Worm (Caenorhabditis elegans): ENCODE data around the gene degt-1.

Gene degt-1

DNA sequence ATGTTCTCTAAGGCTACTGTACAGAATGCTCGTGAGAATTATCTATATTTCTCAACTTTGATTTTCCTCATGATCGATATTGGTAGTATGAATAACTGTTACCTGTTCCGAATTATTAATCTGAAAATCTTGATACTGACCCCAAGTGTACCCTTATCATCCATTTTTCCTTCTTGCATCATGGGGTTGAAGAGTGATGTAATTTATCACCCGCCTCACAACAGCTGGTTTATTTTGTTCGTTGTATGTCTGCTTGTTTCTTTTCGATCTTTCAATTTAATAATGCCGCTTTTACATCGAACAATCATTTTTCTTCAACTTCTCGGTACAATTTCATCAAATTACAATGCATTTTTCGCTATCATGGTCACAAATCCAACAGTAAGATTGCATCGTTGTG lies 31.3 kb upstream of the degt-1 start, which contains the start of gene C35A5.6:
Gene C35A5.6, plus strand, starts transcription at position 283 of the 400 bp plus-strand sequence.
- TF ChIP-seq syd-9 (tag; optimal IDR thresholded peaks at IDR 0.05) (no peak), sdc-2 (tag; optimal IDR thresholded peaks at IDR 0.05) (no peak), nhr-11 (tag; optimal IDR thresholded peaks at IDR 0.05) (no peak), ets-4 (tag; optimal IDR thresholded peaks at IDR 0.05) (no peak), hlh-6 (tag; optimal IDR thresholded peaks at IDR 0.05) (no peak), K09A11.1 (tag; optimal IDR thresholded peaks at IDR 0.05; ENCODE audit: insufficient read depth) (no peak), hlh-30 (tag; optimal IDR thresholded peaks at IDR 0.05; ENCODE audit: insufficient read depth) (no peak), ref-2 (tag; optimal IDR thresholded peaks at IDR 0.05) (no peak), elt-4 (tag; optimal IDR thresholded peaks at IDR 0.05) (no peak), ceh-18 (tag; optimal IDR thresholded peaks at IDR 0.05) (no peak), zip-5 (tag; optimal IDR thresholded peaks at IDR 0.05) (no peak), ceh-34 (tag; optimal IDR thresholded peaks at IDR 0.05) (no peak), tbx-7 (tag; optimal IDR thresholded peaks at IDR 0.05) (no peak), fkh-6 (tag; optimal IDR thresholded peaks at IDR 0.05) (no peak), ceh-48 (tag; optimal IDR thresholded peaks at IDR 0.05) (no peak), ceh-9 (tag; optimal IDR thresholded peaks at IDR 0.05) (no peak), ceh-30 (tag; optimal IDR thresholded peaks at IDR 0.05) (no peak)

DNA sequence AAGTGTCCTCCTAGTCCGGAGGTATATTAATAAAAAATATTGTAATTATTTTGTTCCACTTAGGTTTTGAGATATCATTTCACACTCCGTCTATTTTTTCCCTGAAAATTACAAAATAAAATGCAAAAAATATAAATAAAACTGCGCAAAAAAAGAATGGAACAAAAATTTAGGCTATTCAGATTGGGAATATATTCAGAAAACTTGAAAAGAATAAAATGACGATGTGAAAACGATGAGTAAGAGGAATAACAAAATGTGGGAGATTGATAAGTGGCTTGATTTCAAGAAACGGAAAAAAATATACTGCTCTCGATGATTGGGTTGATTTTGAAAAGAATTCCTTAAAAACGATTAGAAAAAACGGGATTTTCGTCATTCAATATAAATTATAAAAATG lies 25.9 kb upstream of the degt-1 start, which contains the start of gene dmsr-8:
Gene dmsr-8, minus strand, starts transcription at position 101 of the 400 bp plus-strand sequence.
- TF ChIP-seq unc-3 (GFP tag; conservative IDR thresholded peaks at IDR 0.05) (no peak), unc-3 (tag; optimal IDR thresholded peaks at IDR 0.05) (no peak)

DNA sequence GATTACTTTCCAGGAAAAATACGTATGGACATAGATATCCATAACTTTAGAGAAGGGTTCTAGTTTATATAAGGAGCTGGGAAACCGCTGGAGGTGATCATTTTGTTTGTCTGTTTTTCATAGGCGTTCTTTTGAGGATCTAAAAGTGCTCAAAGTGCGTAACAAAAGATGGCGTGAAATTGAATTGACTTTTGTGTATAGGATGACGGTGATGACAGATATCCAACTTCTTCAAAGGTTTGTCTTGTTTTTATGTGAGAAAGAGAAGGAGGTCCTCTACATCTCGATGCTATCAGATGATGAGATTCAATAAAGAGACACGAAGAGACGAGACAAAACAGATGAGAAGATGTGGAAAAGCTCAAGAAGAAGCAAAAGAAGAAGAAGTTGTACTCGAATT lies 23.4 kb upstream of the degt-1 start:
- TF ChIP-seq ama-1 (optimal IDR thresholded peaks at IDR 0.05) (no peak), lin-11 (tag; optimal IDR thresholded peaks at IDR 0.05) (no peak), pha-2 (tag; optimal IDR thresholded peaks at IDR 0.05) (no peak), hlh-13 (GFP tag; optimal IDR thresholded peaks at IDR 0.05) (no peak), unc-42 (tag; optimal IDR thresholded peaks at IDR 0.05) (no peak)

- no peak for TF ChIP-seq K02D7.2 (tag; optimal IDR thresholded peaks at IDR 0.05)
- TF ChIP-seq lim-6 (tag; optimal IDR thresholded peaks at IDR 0.05): peak; percentile 63
- TF ChIP-seq dmd-4 (tag; optimal IDR thresholded peaks at IDR 0.05; ENCODE audit: borderline replicate concordance): no peak
- TF ChIP-seq hlh-15 (tag; optimal IDR thresholded peaks at IDR 0.05): peak; percentile 1
- no peak for TF ChIP-seq ceh-9 (tag; optimal IDR thresholded peaks at IDR 0.05)
- TF ChIP-seq fkh-6 (tag; optimal IDR thresholded peaks at IDR 0.05): peak; percentile 52
- peak; percentile 82 for TF ChIP-seq hlh-8 (tag; optimal IDR thresholded peaks at IDR 0.05)
- TF ChIP-seq pha-2 (tag; optimal IDR thresholded peaks at IDR 0.05): no peak
- TF ChIP-seq ets-4 (tag; optimal IDR thresholded peaks at IDR 0.05): peak; percentile 89
- no peak for TF ChIP-seq nhr-11 (tag; optimal IDR thresholded peaks at IDR 0.05)
- no peak for TF ChIP-seq syd-9 (tag; optimal IDR thresholded peaks at IDR 0.05)
- TF ChIP-seq tbx-2 (tag; optimal IDR thresholded peaks at IDR 0.05): peak; percentile 90
- no peak for TF ChIP-seq fkh-10 (GFP tag; optimal IDR thresholded peaks at IDR 0.05)
- no peak for TF ChIP-seq ahr-1 (tag; optimal IDR thresholded peaks at IDR 0.05)
- TF ChIP-seq unc-42 (tag; optimal IDR thresholded peaks at IDR 0.05): peak; percentile 22
- TF ChIP-seq ceh-19 (GFP tag; optimal IDR thresholded peaks at IDR 0.05): peak; percentile 15
- no peak for TF ChIP-seq C38D4.7 (GFP tag; optimal IDR thresholded peaks at IDR 0.05)
- TF ChIP-seq ceh-14 (tag; optimal IDR thresholded peaks at IDR 0.05): no peak
- no peak for TF ChIP-seq gmeb-2 (tag; optimal IDR thresholded peaks at IDR 0.05)
- TF ChIP-seq zip-5 (tag; optimal IDR thresholded peaks at IDR 0.05): peak; percentile 62
- TF ChIP-seq ceh-6 (GFP tag; optimal IDR thresholded peaks at IDR 0.05): no peak
- peak; percentile 78 for TF ChIP-seq elt-2 (tag; optimal IDR thresholded peaks at IDR 0.05)
- TF ChIP-seq dve-1 (tag; optimal IDR thresholded peaks at IDR 0.05): no peak
- TF ChIP-seq ceh-22 (tag; optimal IDR thresholded peaks at IDR 0.05): no peak
- no peak for TF ChIP-seq ceh-24 (tag; optimal IDR thresholded peaks at IDR 0.05)
- no peak for TF ChIP-seq odd-2 (tag; optimal IDR thresholded peaks at IDR 0.05)
- TF ChIP-seq madf-2 (tag; optimal IDR thresholded peaks at IDR 0.05): no peak
- TF ChIP-seq pros-1 (tag; optimal IDR thresholded peaks at IDR 0.05): no peak
- no peak for TF ChIP-seq K09A11.1 (tag; optimal IDR thresholded peaks at IDR 0.05; ENCODE audit: insufficient read depth)
- no peak for TF ChIP-seq npax-4 (tag; optimal IDR thresholded peaks at IDR 0.05)
- TF ChIP-seq elt-4 (tag; optimal IDR thresholded peaks at IDR 0.05): no peak
- TF ChIP-seq rnt-1 (tag; optimal IDR thresholded peaks at IDR 0.05): peak; percentile 60
- TF ChIP-seq fax-1 (tag; optimal IDR thresholded peaks at IDR 0.05): peak; percentile 39
- peak; percentile 7 for TF ChIP-seq hlh-6 (tag; optimal IDR thresholded peaks at IDR 0.05)
Observed at ce11 chrV:10525902-10526301, 14.2 kb upstream of the degt-1 start, which contains the start of the genes C35A5.8 and hda-11. TSS of gene C35A5.8 (minus strand) at chrV:10525908. TSS of gene hda-11 (plus strand) at chrV:10526184.

Measured in whole organism, late embryonic.